Worm (Caenorhabditis elegans) whole organism, late embryonic: ENCODE data around the gene R09A1.3.

Source experiments
- C38D4.7 ChIP-seq: fragments of 200-800 bp; sonication (Bioruptor generic); optimal IDR thresholded peaks from 2 replicates; lab custom pipeline; 2018; ENCODE audit warnings: mild to moderate bottlenecking, missing genetic modification characterization, moderate library complexity, missing compliant biosample characterization
- F13H6.1 ChIP-seq: sonication (generic microtip); optimal IDR thresholded peaks from 2 replicates; lab custom pipeline; 2016; ENCODE audit warnings: missing genetic modification characterization, missing compliant biosample characterization
- K02D7.2 ChIP-seq: sonication (generic microtip); optimal IDR thresholded peaks from 2 replicates; lab custom pipeline; 2017; ENCODE audit warnings: mild to moderate bottlenecking, missing genetic modification characterization, missing compliant biosample characterization
- T23F11.4 ChIP-seq: fragments of 200-800 bp; sonication (Bioruptor generic); optimal IDR thresholded peaks from 2 replicates; lab custom pipeline; 2018; ENCODE audit warnings: mild to moderate bottlenecking, missing genetic modification characterization, missing compliant biosample characterization
- ahr-1 ChIP-seq: sonication (generic microtip); optimal IDR thresholded peaks from 2 replicates; lab custom pipeline; 2016; ENCODE audit warnings: missing genetic modification characterization, missing compliant biosample characterization
- ama-1 ChIP-seq: fragments of 150-350 bp; optimal IDR thresholded peaks from 2 replicates; lab custom pipeline; 2014
- ceh-14 ChIP-seq: sonication (generic microtip); optimal IDR thresholded peaks from 2 replicates; lab custom pipeline; 2016; ENCODE audit warnings: missing genotype, missing genetic modification characterization, missing compliant biosample characterization
- ceh-19 ChIP-seq: fragments of 200-800 bp; sonication (Bioruptor generic); optimal IDR thresholded peaks from 2 replicates; lab custom pipeline; 2018; ENCODE audit warnings: mild to moderate bottlenecking, missing genetic modification characterization, missing compliant biosample characterization
- ceh-22 ChIP-seq: sonication (generic microtip); optimal IDR thresholded peaks from 2 replicates; lab custom pipeline; 2017; ENCODE audit warnings: missing biosample characterization, missing genetic modification characterization
- ceh-31 ChIP-seq: sonication (generic microtip); optimal IDR thresholded peaks from 2 replicates; lab custom pipeline; 2016; ENCODE audit warnings: missing genetic modification characterization, missing compliant biosample characterization
- ceh-34 ChIP-seq: sonication (generic microtip); optimal IDR thresholded peaks from 2 replicates; lab custom pipeline; 2016; ENCODE audit warnings: mild to moderate bottlenecking, missing genetic modification characterization, missing compliant biosample characterization
- ceh-45 ChIP-seq: fragments of 200-800 bp; sonication (Bioruptor generic); IDR thresholded peaks from 2 replicates; pipeline ENCODE4 v1.3.6; 2022; ENCODE audit warnings: missing genetic modification reagents, missing genetic modification characterization, missing compliant biosample characterization
- ceh-48 ChIP-seq: sonication (generic microtip); optimal IDR thresholded peaks from 2 replicates; lab custom pipeline; 2016; ENCODE audit warnings: missing genetic modification characterization, inconsistent platforms, missing compliant biosample characterization
- che-1 ChIP-seq: sonication (generic microtip); optimal IDR thresholded peaks from 2 replicates; lab custom pipeline; 2016; ENCODE audit warnings: mild to moderate bottlenecking, missing genetic modification characterization, missing compliant biosample characterization
- dmd-4 ChIP-seq: sonication (generic microtip); optimal IDR thresholded peaks from 2 replicates; lab custom pipeline; 2016; ENCODE audit warnings: borderline replicate concordance, missing genetic modification characterization, missing compliant biosample characterization
- dve-1 ChIP-seq: sonication (generic microtip); optimal IDR thresholded peaks from 2 replicates; lab custom pipeline; 2017; ENCODE audit warnings: antibody characterized with exemption, mild to moderate bottlenecking, missing genetic modification characterization, missing compliant biosample characterization
- ets-4 ChIP-seq: sonication (generic microtip); optimal IDR thresholded peaks from 2 replicates; lab custom pipeline; 2016; ENCODE audit warnings: missing genetic modification characterization, missing compliant biosample characterization
- fax-1 ChIP-seq: sonication (generic microtip); optimal IDR thresholded peaks from 2 replicates; lab custom pipeline; 2016; ENCODE audit warnings: missing genotype, missing genetic modification characterization, missing compliant biosample characterization
- fkh-10 ChIP-seq: fragments of 150-350 bp; optimal IDR thresholded peaks from 2 replicates; lab custom pipeline; 2014; ENCODE audit warnings: missing biosample characterization, missing genetic modification reagents, missing genetic modification characterization
- fkh-6 ChIP-seq: sonication (generic microtip); optimal IDR thresholded peaks from 2 replicates; lab custom pipeline; 2016; ENCODE audit warnings: missing genetic modification characterization, missing compliant biosample characterization
- hlh-6 ChIP-seq: sonication (generic microtip); optimal IDR thresholded peaks from 2 replicates; lab custom pipeline; 2016; ENCODE audit warnings: missing genotype, missing genetic modification characterization, missing compliant biosample characterization
- madf-2 ChIP-seq: sonication (generic microtip); optimal IDR thresholded peaks from 2 replicates; lab custom pipeline; 2017; ENCODE audit warnings: missing genetic modification characterization, missing compliant biosample characterization
- nfya-1 ChIP-seq: sonication (generic microtip); optimal IDR thresholded peaks from 2 replicates; lab custom pipeline; 2017; ENCODE audit warnings: missing genetic modification characterization, mild to moderate bottlenecking, missing compliant biosample characterization, antibody characterized with exemption, moderate library complexity
- npax-4 ChIP-seq: sonication (generic microtip); optimal IDR thresholded peaks from 2 replicates; lab custom pipeline; 2016; ENCODE audit warnings: missing genetic modification characterization, missing compliant biosample characterization
- odd-2 ChIP-seq: sonication (generic microtip); optimal IDR thresholded peaks from 2 replicates; lab custom pipeline; 2017; ENCODE audit warnings: antibody characterized with exemption, mild to moderate bottlenecking, missing genetic modification characterization, missing compliant biosample characterization
- pat-9 ChIP-seq: fragments of 200-800 bp; sonication (Bioruptor generic); optimal IDR thresholded peaks from 2 replicates; lab custom pipeline; 2018; ENCODE audit warnings: mild to moderate bottlenecking, missing genetic modification characterization, moderate library complexity, missing compliant biosample characterization
- pax-1 ChIP-seq: fragments of 150-350 bp; optimal IDR thresholded peaks from 2 replicates; lab custom pipeline; 2014; ENCODE audit warnings: missing biosample characterization, missing genetic modification characterization
- pha-4 ChIP-seq: fragments of 150-350 bp; optimal IDR thresholded peaks from 2 replicates; lab custom pipeline; 2018; ENCODE audit warnings: missing biosample characterization, missing genetic modification reagents, missing genetic modification characterization
- pqm-1 ChIP-seq: sonication (generic microtip); optimal IDR thresholded peaks from 2 replicates; lab custom pipeline; 2016; ENCODE audit warnings: missing genetic modification characterization, missing compliant biosample characterization
- rnt-1 ChIP-seq: sonication (generic microtip); optimal IDR thresholded peaks from 2 replicates; lab custom pipeline; 2016; ENCODE audit warnings: missing genetic modification characterization, missing compliant biosample characterization
- syd-9 ChIP-seq: sonication (generic microtip); optimal IDR thresholded peaks from 2 replicates; lab custom pipeline; 2016; ENCODE audit warnings: mild to moderate bottlenecking, missing genetic modification characterization, moderate library complexity, missing compliant biosample characterization
- ttx-3 ChIP-seq: sonication (generic microtip); optimal IDR thresholded peaks from 2 replicates; lab custom pipeline; 2016; ENCODE audit warnings: missing genetic modification reagents, missing genetic modification characterization, missing compliant biosample characterization
- unc-3 ChIP-seq, 2 experiments: fragments of 200-800 bp in 1 of 2; sonication (Bioruptor generic) in 1 of 2; sonication (generic microtip) in 1 of 2; conservative IDR thresholded peaks in 1 of 2; optimal IDR thresholded peaks in 1 of 2; 2 replicates each; pipeline versions ENCODE4 v1.3.6 to Lab custom; 2016 to 2022; ENCODE audit warnings: missing compliant biosample characterization in 2 of 2, missing genetic modification characterization in 2 of 2, missing genetic modification reagents in 1 of 2
- unc-42 ChIP-seq: sonication (generic microtip); optimal IDR thresholded peaks from 2 replicates; lab custom pipeline; 2016; ENCODE audit warnings: missing genotype, missing genetic modification characterization, missing compliant biosample characterization
- zip-5 ChIP-seq: sonication (generic microtip); optimal IDR thresholded peaks from 2 replicates; lab custom pipeline; 2016; ENCODE audit warnings: missing genetic modification characterization, missing compliant biosample characterization

Gene R09A1.3

ce11 chrV:1047251-1047650 lies 20.4 kb upstream of the R09A1.3 start:
- no peak for TF ChIP-seq ceh-34 (tag; lab: Kevin White, UChicago)
- TF ChIP-seq nfya-1 (tag; lab: Kevin White, UChicago): peak; percentile 69

ce11 chrV:1038074-1038473 lies 11.2 kb upstream of the R09A1.3 start:
- TF ChIP-seq syd-9 (tag; lab: Kevin White, UChicago) (no peak), madf-2 (no peak), ets-4 (tag; lab: Kevin White, UChicago) (no peak), F13H6.1 (tag; lab: Kevin White, UChicago) (no peak), ceh-19 (no peak), pha-4 (tag; lab: Kevin White, UChicago) (no peak), T23F11.4 (GFP tag; lab: Kevin White, UChicago) (no peak), ceh-22 (tag; lab: Kevin White, UChicago) (no peak), npax-4 (tag; lab: Kevin White, UChicago) (no peak), ttx-3 (tag; lab: Kevin White, UChicago) (no peak), unc-42 (tag; lab: Kevin White, UChicago) (no peak), ama-1 (lab: Kevin White, UChicago) (no peak), pat-9 (tag; lab: Kevin White, UChicago) (no peak), C38D4.7 (no peak), rnt-1 (no peak), fkh-10 (no peak), ceh-31 (tag; lab: Kevin White, UChicago) (no peak), pax-1 (tag; lab: Kevin White, UChicago) (no peak), dve-1 (no peak)

- no peak for TF ChIP-seq ets-4 (tag; lab: Kevin White, UChicago)
These were observed 6.4 kb upstream of the R09A1.3 start, which contains the start of gene flp-34 for ce11 chrV:1033304-1033703. flp-34 (minus strand) TSS chrV:1033404.

DNA sequence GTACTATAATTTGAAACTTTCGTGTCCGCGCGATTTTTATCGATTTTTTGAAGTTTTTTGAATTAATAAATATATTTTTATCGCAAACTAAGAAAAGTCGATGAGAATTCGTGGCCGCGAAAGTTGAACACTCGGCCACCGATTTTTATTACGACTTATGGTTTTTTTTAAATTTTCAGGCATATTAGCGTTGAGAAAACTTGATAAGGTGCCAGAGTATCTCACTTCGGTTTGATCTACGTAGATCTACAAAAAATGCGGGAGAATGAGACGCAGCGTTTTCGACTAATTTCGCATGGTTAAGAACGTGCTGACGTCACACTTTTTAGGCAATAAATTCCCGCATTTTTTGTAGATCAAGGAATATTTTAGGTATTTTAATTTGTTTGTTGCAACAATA lies 3.5 kb downstream of the R09A1.3 start, which contains the start of gene pei-2:
Gene pei-2 (minus strand): TSS at position 101 of the 400 bp plus-strand sequence.
- TF ChIP-seq ceh-34 (tag; lab: Kevin White, UChicago) (no peak), pat-9 (tag; lab: Kevin White, UChicago) (no peak), fax-1 (tag; lab: Kevin White, UChicago) (no peak), hlh-6 (no peak), ets-4 (tag; lab: Kevin White, UChicago) (no peak), ceh-14 (tag; lab: Kevin White, UChicago) (no peak), ceh-48 (tag; lab: Kevin White, UChicago) (no peak)

- TF ChIP-seq unc-3 (GFP tag; conservative IDR thresholded peaks at IDR 0.05; lab: Robert Waterston, UW) (no peak), unc-3 (tag; optimal IDR thresholded peaks at IDR 0.05; lab: Kevin White, UChicago) (no peak), fkh-6 (tag; lab: Kevin White, UChicago) (no peak), che-1 (tag; lab: Kevin White, UChicago) (no peak), C38D4.7 (no peak), K02D7.2 (tag; lab: Kevin White, UChicago) (no peak), ceh-19 (no peak), ahr-1 (no peak), odd-2 (tag; lab: Kevin White, UChicago) (no peak), zip-5 (tag; lab: Kevin White, UChicago) (no peak), pqm-1 (no peak), dmd-4 (tag; lab: Kevin White, UChicago) (no peak), ceh-45 (GFP tag; lab: Robert Waterston, UW) (no peak), hlh-6 (no peak)
These were observed 5.4 kb downstream of the R09A1.3 start for ce11 chrV:1021456-1021855.
